Worm (Caenorhabditis elegans) whole organism, early embryonic: ENCODE results near the gene ZK757.1.

ENCODE experiments used
- ama-1 ChIP-seq: fragments of 150-350 bp; optimal IDR thresholded peaks from 2 replicates; lab custom pipeline; 2014
- ceh-13 ChIP-seq: fragments of 200-800 bp; sonication (Bioruptor generic); optimal IDR thresholded peaks from 2 replicates; lab custom pipeline; 2018; ENCODE audit warnings: mild to moderate bottlenecking, missing genetic modification characterization, missing compliant biosample characterization
- ceh-36 ChIP-seq: sonication (generic microtip); optimal IDR thresholded peaks from 2 replicates; lab custom pipeline; 2016; ENCODE audit warnings: missing genetic modification characterization, inconsistent platforms, missing compliant biosample characterization
- ets-7 ChIP-seq: sonication (generic microtip); optimal IDR thresholded peaks from 2 replicates; lab custom pipeline; 2016; ENCODE audit warnings: missing genotype, missing genetic modification characterization, missing compliant biosample characterization
- flt-1 ChIP-seq: fragments of 200-800 bp; sonication (Bioruptor generic); IDR thresholded peaks from 2 replicates; pipeline ENCODE4 v1.3.6; 2022; ENCODE audit warnings: missing genetic modification characterization, missing compliant biosample characterization
- scrt-1 ChIP-seq: fragments of 200-800 bp; sonication (Bioruptor generic); IDR thresholded peaks from 2 replicates; pipeline ENCODE4 v1.3.6; 2022; ENCODE audit warnings: missing genetic modification characterization, missing compliant biosample characterization
- tbx-11 ChIP-seq: fragments of 200-800 bp; sonication (Bioruptor generic); IDR thresholded peaks from 2 replicates; pipeline ENCODE4 v1.3.6; 2022; ENCODE audit warnings: missing genetic modification characterization, missing compliant biosample characterization
- tbx-37 ChIP-seq: fragments of 200-800 bp; sonication (Bioruptor generic); conservative IDR thresholded peaks from 2 replicates; pipeline ENCODE4 v1.3.6; 2022; ENCODE audit warnings: missing genetic modification reagents, missing genetic modification characterization, missing compliant biosample characterization

DNA sequence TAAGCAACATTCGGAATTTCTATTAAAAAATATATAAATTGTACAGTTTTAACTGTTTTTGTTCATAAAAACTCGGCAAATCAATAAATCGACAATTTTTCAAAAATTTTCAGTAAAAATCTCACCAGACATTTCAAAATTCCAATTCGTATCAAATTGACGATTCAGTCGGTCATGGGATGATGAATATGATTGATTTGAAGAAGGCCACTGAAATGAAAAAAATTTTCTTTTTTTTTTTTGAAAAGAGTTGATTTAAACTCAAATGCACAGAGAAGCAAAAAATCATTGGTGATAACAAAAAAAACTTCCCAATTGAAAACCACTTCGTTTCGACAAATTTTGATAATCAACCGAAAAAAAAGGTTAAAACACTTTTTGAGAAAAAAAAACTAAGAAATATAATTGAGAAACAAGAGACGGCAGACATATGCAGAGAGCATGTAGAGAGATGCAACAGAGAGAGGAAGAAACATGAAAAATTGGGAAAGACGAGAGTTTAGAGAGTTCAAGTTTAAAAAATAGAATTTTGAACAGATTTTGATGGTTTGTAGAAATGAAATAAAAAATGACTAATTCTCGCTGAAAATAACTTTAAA is 32.9 kb upstream of the ZK757.1 start:
- TF ChIP-seq scrt-1: no peak
- TF ChIP-seq ama-1 (lab: Kevin White, UChicago): no peak
- no peak for TF ChIP-seq tbx-37 (GFP tag; lab: Robert Waterston, UW)
- no peak for TF ChIP-seq flt-1
- no peak for TF ChIP-seq ets-7 (tag; lab: Kevin White, UChicago)
- no peak for TF ChIP-seq ceh-36 (tag; lab: Kevin White, UChicago)
- TF ChIP-seq ceh-13 (GFP tag; lab: Kevin White, UChicago): no peak
- no peak for TF ChIP-seq tbx-11 (GFP tag; lab: Robert Waterston, UW)
